Fruit fly (Drosophila melanogaster): Measurements from ENCODE around the gene bdwf.
A peak's percentile ranks its signal among the peaks of the same experiment; 100 is the strongest.

Gene bdwf

dm6 chr3R:17080666-17081358 lies 37.9 kb upstream of the bdwf start (continued):
- peak; percentile 85 for TF ChIP-seq NFAT (GFP tag; IDR thresholded peaks at IDR 0.05)
- TF ChIP-seq tx (GFP tag; optimal IDR thresholded peaks at IDR 0.05) = peak; percentile 77
- peak; percentile 90 for TF ChIP-seq CG16815 (GFP tag; optimal IDR thresholded peaks at IDR 0.05)
- TF ChIP-seq Dad (GFP tag; optimal IDR thresholded peaks at IDR 0.05) = peak; percentile 82
- TF ChIP-seq sr (GFP tag; IDR thresholded peaks at IDR 0.05) = peak; percentile 42; the same call in 1 of the 3 replicates
- no peak for TF ChIP-seq CG42726 (GFP tag; IDR thresholded peaks at IDR 0.05; ENCODE audit: partially characterized antibody)
- peak; percentile 91 for TF ChIP-seq CG10654 (GFP tag; optimal IDR thresholded peaks at IDR 0.05)
- TF ChIP-seq Atf6 (GFP tag; IDR thresholded peaks at IDR 0.05) = peak; percentile 93
- no peak for TF ChIP-seq CG7963 (GFP tag; IDR thresholded peaks at IDR 0.05; ENCODE audit: partially characterized antibody)
- peak; percentile 82 for TF ChIP-seq Side (GFP tag; optimal IDR thresholded peaks at IDR 0.05)
- peak; percentile 59 for TF ChIP-seq crol (GFP tag; IDR thresholded peaks at IDR 0.05)
- peak; percentile 81 for TF ChIP-seq da (GFP tag; optimal IDR thresholded peaks at IDR 0.05)
- no peak for TF ChIP-seq HLHmδ (GFP tag; optimal IDR thresholded peaks at IDR 0.05)
- TF ChIP-seq Bteb2 (GFP tag; optimal IDR thresholded peaks at IDR 0.05) = peak; percentile 91
- peak; percentile 86 for TF ChIP-seq CG9932 (GFP tag; IDR thresholded peaks at IDR 0.05)
- peak; percentile 79 for TF ChIP-seq CG17912 (GFP tag; optimal IDR thresholded peaks at IDR 0.05)
- TF ChIP-seq CG2202 (tag; optimal IDR thresholded peaks at IDR 0.05) = peak; percentile 95
- peak; percentile 89 for TF ChIP-seq lbe (GFP tag; optimal IDR thresholded peaks at IDR 0.05)
- TF ChIP-seq sens (GFP tag) = peak; percentile 99
- peak; percentile 90 for TF ChIP-seq peb (GFP tag; IDR thresholded peaks at IDR 0.05)
- TF ChIP-seq CG8290 (GFP tag; optimal IDR thresholded peaks at IDR 0.05) = peak; percentile 95
- TF ChIP-seq CG8290 (tag; optimal IDR thresholded peaks at IDR 0.05) = peak; percentile 72 to 90
- TF ChIP-seq CG14441 (GFP tag; IDR thresholded peaks at IDR 0.05) = peak; percentile 92
- peak; percentile 91 for TF ChIP-seq kay (GFP tag; optimal IDR thresholded peaks at IDR 0.05)
- peak; percentile 85 for TF ChIP-seq NC2β (GFP tag; optimal IDR thresholded peaks at IDR 0.05)
- peak; percentile 93 for TF ChIP-seq CG14014 (GFP tag; IDR thresholded peaks at IDR 0.05)
- TF ChIP-seq h (optimal IDR thresholded peaks at IDR 0.05) = no peak
- TF ChIP-seq CG10209 (GFP tag; optimal IDR thresholded peaks at IDR 0.05) = peak; percentile 96
- peak; percentile 78 for TF ChIP-seq her (GFP tag; optimal IDR thresholded peaks at IDR 0.05)
- TF ChIP-seq nerfin-2 (GFP tag; IDR thresholded peaks at IDR 0.05; ENCODE audit: partially characterized antibody) = no peak
- TF ChIP-seq bab2 (GFP tag; optimal IDR thresholded peaks at IDR 0.05) = peak; percentile 88
- TF ChIP-seq pfk (GFP tag; optimal IDR thresholded peaks at IDR 0.05) = no peak
- TF ChIP-seq fd96Cb (tag; optimal IDR thresholded peaks at IDR 0.05) = peak; percentile 94
- TF ChIP-seq ap (GFP tag; IDR thresholded peaks at IDR 0.05) = peak; percentile 86
- peak; percentile 87 for TF ChIP-seq Usf (GFP tag; optimal IDR thresholded peaks at IDR 0.05)
- TF ChIP-seq CG2678 (tag; optimal IDR thresholded peaks at IDR 0.05) = peak; percentile 97
- peak; percentile 88 for TF ChIP-seq CG34376 (GFP tag; optimal IDR thresholded peaks at IDR 0.05)
- no peak for TF ChIP-seq zen2 (GFP tag; IDR thresholded peaks at IDR 0.05; ENCODE audit: partially characterized antibody)
- peak; percentile 67; the same call in 1 of the 2 replicates for TF ChIP-seq CG10321 (GFP tag; IDR thresholded peaks at IDR 0.05)
- peak; percentile 85 for TF ChIP-seq YL-1 (GFP tag; optimal IDR thresholded peaks at IDR 0.05)
- TF ChIP-seq CG4707 (GFP tag; optimal IDR thresholded peaks at IDR 0.05) = peak; percentile 85
- TF ChIP-seq tgo (GFP tag; IDR thresholded peaks at IDR 0.05) = peak; percentile 95
- peak; percentile 73 for TF ChIP-seq dati (GFP tag; IDR thresholded peaks at IDR 0.05)
- TF ChIP-seq zf30C (GFP tag; optimal IDR thresholded peaks at IDR 0.05) = no peak
- peak; percentile 91 for TF ChIP-seq CG16863 (GFP tag; optimal IDR thresholded peaks at IDR 0.05)
- TF ChIP-seq Xrp1 (GFP tag; IDR thresholded peaks at IDR 0.05) = peak; percentile 97
- TF ChIP-seq Fer2 (tag; optimal IDR thresholded peaks at IDR 0.05) = peak; percentile 69
- peak; percentile 96 for TF ChIP-seq Drgx (GFP tag; IDR thresholded peaks at IDR 0.05)
- peak; percentile 90 for TF ChIP-seq ewg (GFP tag; optimal IDR thresholded peaks at IDR 0.05)
- peak; percentile 91 for TF ChIP-seq CG18764 (GFP tag; optimal IDR thresholded peaks at IDR 0.05)
- TF ChIP-seq CG2889 (GFP tag; IDR thresholded peaks at IDR 0.05) = peak; percentile 72
